Worm (Caenorhabditis elegans) whole organism, dauer: ENCODE data around the gene W03F8.6.
"Not testable (repeated sequence)": the region's sequence is repeated elsewhere in the genome, so short reads cannot be mapped to it uniquely, and the experiment has no call there.

Source experiments
- unc-62 ChIP-seq: sonication (generic microtip); optimal IDR thresholded peaks from 2 replicates; lab custom pipeline; 2017; ENCODE audit warnings: missing biosample characterization, missing genetic modification reagents, missing genetic modification characterization

W03F8.6 gene

DNA sequence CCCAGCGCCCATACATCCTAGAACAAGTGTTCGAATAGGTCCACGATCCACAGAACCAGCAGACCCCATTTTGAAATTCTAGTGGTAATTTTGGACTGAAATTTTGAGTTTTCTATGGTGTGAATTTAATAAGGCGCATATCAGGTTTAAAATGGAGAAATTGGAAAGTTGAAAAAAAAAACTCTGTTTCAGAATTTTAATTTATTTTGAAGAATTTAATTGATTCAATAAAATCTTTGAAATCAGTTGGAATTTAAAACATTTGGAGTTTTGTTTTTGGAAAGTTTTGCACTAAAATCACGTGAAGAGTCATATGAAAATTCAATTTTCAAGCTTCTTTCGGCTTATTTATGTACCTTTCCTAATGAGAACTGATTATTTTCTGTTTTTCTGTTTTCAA is 9.2 kb upstream of the W03F8.6 start, which contains the start of gene gpa-18:
gpa-18 (minus strand) TSS at position 101 of the 400 bp plus-strand sequence.
- no peak for TF ChIP-seq unc-62 (GFP tag; lab: Kevin White, UChicago)

- TF ChIP-seq unc-62 (GFP tag; lab: Kevin White, UChicago) = no peak
These were observed 1.7 kb upstream of the W03F8.6 start for ce11 chrIV:5188051-5188450.

DNA sequence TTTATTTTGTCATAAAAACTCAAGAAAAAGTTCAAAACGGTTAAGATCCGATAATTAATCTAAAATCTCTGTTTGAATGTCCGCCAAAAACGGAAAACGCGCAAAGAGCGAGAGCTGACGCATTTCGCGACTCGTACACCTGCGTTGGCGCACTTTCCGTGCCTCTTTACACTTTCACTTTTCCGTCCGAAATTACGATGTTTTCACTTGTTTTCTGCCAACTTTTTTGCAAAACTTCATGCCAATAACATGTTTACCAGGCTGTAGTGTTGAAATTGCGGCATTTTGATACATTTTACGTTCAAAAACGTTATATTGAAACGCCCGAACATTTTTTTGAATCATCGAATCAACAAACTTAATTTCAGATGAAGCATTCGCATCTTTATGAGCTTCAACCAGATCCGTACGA is 2.6 kb downstream of the W03F8.6 start, which contains the start of gene W03F8.4:
W03F8.4 (plus strand) TSS at position 369 of the 412 bp plus-strand sequence.
- TF ChIP-seq unc-62 (GFP tag; lab: Kevin White, UChicago) = no peak

DNA sequence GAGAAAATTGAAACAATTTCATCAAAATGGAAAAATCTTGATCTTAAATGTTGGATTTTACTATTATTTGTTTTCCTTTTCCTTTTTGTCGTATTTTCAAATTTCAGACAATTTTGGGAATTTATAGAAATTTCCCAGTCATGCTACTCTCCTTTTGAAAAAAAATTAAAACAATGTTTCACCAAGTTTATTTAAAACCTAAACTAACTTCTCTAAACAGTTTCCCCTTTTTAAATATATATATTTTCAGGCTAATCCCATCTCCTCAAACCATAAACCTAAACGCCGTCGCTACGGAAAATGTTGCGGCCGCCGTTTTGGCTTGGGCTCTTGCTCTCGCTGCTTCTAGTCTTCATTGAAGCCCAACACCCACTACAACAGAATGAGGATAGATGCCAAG is 13.3 kb downstream of the W03F8.6 start, which contains the start of gene lam-1:
lam-1 (plus strand) TSS at position 301 of the 400 bp plus-strand sequence.
- TF ChIP-seq unc-62 (GFP tag; lab: Kevin White, UChicago) = no peak

DNA sequence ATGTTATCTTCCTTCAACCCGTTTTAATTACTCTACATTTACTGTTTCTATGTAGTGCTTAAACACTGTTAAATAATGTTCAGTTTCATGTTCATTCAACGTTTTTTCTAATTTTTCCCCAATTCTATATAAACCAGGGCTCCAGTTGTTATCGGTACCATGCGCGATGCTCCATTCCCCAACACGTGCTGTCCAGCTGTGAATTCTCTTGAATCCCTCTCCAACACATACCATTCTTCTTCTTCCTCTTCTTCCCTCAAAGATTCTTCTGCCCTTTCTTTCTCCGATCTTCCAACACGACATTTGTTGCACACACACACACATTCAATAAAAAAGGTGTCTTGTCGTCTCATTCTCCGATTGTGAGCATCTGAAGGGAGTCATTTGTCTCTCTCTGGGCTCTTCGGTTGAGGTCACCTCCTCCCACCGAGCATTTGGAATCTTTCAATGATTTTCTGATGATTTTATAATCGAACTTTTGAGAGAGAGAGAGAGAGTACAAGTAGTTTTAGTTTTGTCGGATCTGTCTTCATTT is 14.3 kb downstream of the W03F8.6 start:
- no peak for TF ChIP-seq unc-62 (GFP tag; lab: Kevin White, UChicago)

DNA sequence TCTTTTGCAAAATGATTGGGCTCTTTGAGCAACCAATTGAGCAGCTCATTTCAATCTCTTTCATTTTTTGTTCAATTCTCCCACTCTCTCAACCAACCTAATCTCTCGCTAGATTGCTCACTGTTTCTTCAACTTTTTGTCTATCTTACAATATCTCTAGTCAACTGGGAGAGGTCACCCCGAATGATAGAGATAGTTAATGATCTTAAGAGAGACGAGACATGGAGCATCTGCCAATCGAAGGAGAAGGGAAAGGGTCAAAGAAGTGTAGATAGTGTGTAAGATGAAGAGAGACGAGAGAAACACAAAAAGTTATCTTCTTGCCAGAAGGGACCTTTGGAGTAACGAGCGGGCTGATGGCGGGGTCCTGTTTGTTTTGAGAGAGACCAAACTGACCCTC is 17.0 kb downstream of the W03F8.6 start:
- no peak for TF ChIP-seq unc-62 (GFP tag; lab: Kevin White, UChicago)

- no peak for TF ChIP-seq unc-62 (GFP tag; lab: Kevin White, UChicago)
These were observed 20.4 kb downstream of the W03F8.6 start, which contains the start of gene ptp-5.1 for ce11 chrIV:5166030-5166429. TSS of gene ptp-5.1 (plus strand) at chrIV:5166330.

- TF ChIP-seq unc-62 (GFP tag; lab: Kevin White, UChicago) = not testable (repeated sequence)
These were observed 20.8 kb downstream of the W03F8.6 start, which contains the start of gene nspd-6 for ce11 chrIV:5165626-5166025. TSS of gene nspd-6 (minus strand) at chrIV:5165726.

- TF ChIP-seq unc-62 (GFP tag; lab: Kevin White, UChicago) = not testable (repeated sequence)
These were observed 23.4 kb downstream of the W03F8.6 start, which contains the start of the genes nspd-3 and C24D10.2 for ce11 chrIV:5162941-5163340. TSS of gene nspd-3 (minus strand) at chrIV:5163041. TSS of gene C24D10.2 (plus strand) at chrIV:5163339.

DNA sequence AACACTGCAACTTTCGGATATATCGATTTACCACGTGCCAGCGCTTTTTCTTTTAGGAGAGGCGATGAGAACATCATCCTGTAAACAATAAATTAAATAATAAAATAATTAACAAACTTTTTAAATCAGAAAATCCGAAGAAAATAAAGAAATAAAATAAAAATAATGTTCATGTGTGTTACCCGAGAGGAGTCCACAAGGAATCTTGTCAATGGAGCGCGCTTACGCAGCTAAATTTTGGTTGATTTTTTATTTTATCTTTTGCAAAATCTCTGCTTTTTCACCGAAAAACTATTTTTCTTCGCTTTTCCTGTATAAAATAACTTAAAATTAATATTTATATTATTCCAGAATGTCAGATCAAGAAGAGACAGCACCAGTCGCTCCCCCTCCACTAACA is 26.2 kb downstream of the W03F8.6 start, which contains the start of the genes C24D10.6 and C24D10.4:
C24D10.6 (minus strand) TSS at position 78 of the 400 bp plus-strand sequence.
C24D10.4 (plus strand) TSS at position 352 of the 400 bp plus-strand sequence.
- TF ChIP-seq unc-62 (GFP tag; lab: Kevin White, UChicago) = no peak

ce11 chrIV:5157226-5157625 is 29.2 kb downstream of the W03F8.6 start, which contains the start of gene C24D10.49:
TSS of gene C24D10.49 (minus strand) at chrIV:5157326.
- TF ChIP-seq unc-62 (GFP tag; lab: Kevin White, UChicago) = no peak

DNA sequence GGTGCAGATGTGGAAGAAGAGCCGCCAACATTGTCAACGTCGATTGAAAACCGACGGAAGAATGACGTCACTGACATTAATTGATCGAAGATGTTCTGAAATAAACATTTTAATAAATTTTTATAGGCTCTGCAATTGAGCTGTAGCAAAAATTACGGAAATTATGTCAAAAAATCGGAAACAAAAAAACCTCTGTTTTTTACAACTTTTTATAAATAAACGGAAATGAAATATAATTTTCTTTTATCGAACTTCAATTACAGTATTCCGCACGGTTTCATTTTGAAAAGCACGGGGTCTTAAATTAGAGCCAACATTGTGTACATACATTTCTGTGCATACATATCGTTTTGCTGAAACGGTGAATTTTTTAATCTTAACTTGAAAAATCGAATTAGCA is 34.0 kb downstream of the W03F8.6 start, which contains the start of gene soc-2:
soc-2 (minus strand) TSS at position 101 of the 400 bp plus-strand sequence.
- no peak for TF ChIP-seq unc-62 (GFP tag; lab: Kevin White, UChicago)

DNA sequence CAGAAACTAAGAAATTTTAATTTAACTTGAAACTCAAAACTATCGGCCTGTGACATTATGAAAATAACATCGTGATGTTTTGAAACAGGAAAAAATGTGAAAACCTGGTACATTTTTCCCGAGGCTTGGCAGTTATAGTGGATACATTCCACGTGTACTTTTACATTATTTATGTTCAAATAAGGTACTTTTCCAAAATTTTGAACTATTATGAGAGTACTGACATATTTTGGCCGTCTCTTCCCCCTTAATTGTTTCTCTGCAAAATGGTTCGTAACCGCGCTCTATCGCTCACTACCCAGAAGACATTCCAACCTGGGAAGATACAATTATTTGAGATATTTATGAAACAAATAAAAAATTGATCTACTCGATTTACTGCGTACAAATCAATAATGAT is 36.6 kb downstream of the W03F8.6 start, which contains the start of gene C24D10.5:
C24D10.5 (plus strand) TSS at position 301 of the 400 bp plus-strand sequence.
- no peak for TF ChIP-seq unc-62 (GFP tag; lab: Kevin White, UChicago)

DNA sequence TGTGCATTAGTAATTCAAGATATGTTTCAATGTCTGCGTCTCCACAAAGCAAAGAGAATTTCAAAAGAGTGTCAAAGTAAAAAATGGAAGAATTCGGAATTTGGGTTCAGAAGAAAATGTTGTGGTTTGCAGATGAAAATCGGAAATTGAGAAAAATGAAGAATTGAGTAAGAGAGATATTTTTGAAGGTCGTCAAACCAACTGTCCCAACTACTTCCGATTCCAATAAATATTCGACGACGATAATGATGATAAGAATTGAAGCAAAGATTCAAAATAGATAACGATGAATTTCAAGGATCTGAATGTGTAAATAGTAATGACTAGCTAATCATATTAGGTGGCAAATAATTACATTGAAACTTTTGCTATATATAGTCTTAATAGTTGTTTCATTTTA is 46.4 kb downstream of the W03F8.6 start:
- TF ChIP-seq unc-62 (GFP tag; lab: Kevin White, UChicago) = no peak

DNA sequence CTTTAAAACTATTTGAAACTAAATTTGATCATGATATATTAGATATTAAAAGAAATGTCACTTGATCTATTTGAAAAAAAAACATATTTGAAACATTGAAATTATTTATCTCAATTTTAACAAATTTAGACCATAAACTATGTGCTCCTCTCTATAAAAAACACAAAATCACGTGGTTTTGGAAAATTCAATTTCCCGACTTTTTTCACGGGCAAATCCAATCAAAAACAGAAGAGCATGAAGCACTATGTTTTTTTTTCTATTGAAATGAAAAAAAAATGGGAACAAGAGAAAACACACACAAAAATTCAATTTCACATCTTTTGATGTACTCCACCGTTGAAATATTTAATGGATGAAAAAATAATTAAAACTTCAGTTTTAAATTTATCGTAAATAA is 47.2 kb downstream of the W03F8.6 start:
- no peak for TF ChIP-seq unc-62 (GFP tag; lab: Kevin White, UChicago)

ce11 chrIV:5137809-5138208 is 48.6 kb downstream of the W03F8.6 start:
- TF ChIP-seq unc-62 (GFP tag; lab: Kevin White, UChicago) = no peak

- TF ChIP-seq unc-62 (GFP tag; lab: Kevin White, UChicago) = no peak
These were observed 49.9 kb downstream of the W03F8.6 start for ce11 chrIV:5136523-5136922.
